Fruit fly (Drosophila melanogaster) whole organism, embryonic: ENCODE data around the gene CG42577.
A peak's percentile ranks its signal among the peaks of the same experiment; 100 is the strongest.

Source experiments
- Adf1 ChIP-seq: fragments of 200-800 bp; sonication (Bioruptor generic); IDR thresholded peaks from 2 replicates; pipeline ENCODE4 v1.3.6; 2022; ENCODE audit warnings: missing biosample characterization, missing genetic modification characterization
- Antp ChIP-seq: fragments of 200-800 bp; sonication (Bioruptor generic); optimal IDR thresholded peaks from 3 replicates; lab custom pipeline; 2016; ENCODE audit warnings: missing biosample characterization, missing genetic modification characterization
- Awh ChIP-seq: fragments of 200-800 bp; sonication (Bioruptor generic); IDR thresholded peaks from 2 replicates; pipeline ENCODE4, ENCODE4 v1.3.6; 2022; ENCODE audit warnings: missing biosample characterization, missing genetic modification characterization
- B-H1 ChIP-seq: fragments of 200-800 bp; sonication (Bioruptor generic); IDR thresholded peaks from 3 replicates; pipeline ENCODE4 v1.3.6; 2022; ENCODE audit warnings: missing biosample characterization, missing genetic modification characterization
- Blimp-1 ChIP-seq: fragments of 200-800 bp; sonication (Bioruptor generic); optimal IDR thresholded peaks from 3 replicates; lab custom pipeline; 2018; ENCODE audit warnings: missing biosample characterization, missing genetic modification characterization, mild to moderate bottlenecking, moderate library complexity, missing genetic modification reagents
- CG10565 ChIP-seq: fragments of 200-800 bp; sonication (Bioruptor generic); optimal IDR thresholded peaks from 3 replicates; lab custom pipeline; 2016; ENCODE audit warnings: missing biosample characterization, mild to moderate bottlenecking, missing genetic modification characterization
- CG10959 ChIP-seq: fragments of 200-800 bp; sonication (Bioruptor generic); IDR thresholded peaks from 2 replicates; pipeline ENCODE4 v1.3.6; 2022; ENCODE audit warnings: missing biosample characterization, missing genetic modification characterization
- CG12219 ChIP-seq: fragments of 200-800 bp; sonication (Bioruptor generic); optimal IDR thresholded peaks from 3 replicates; lab custom pipeline; 2018; ENCODE audit warnings: missing biosample characterization, mild to moderate bottlenecking, missing genetic modification characterization
- CG17612 ChIP-seq: fragments of 200-800 bp; sonication (Bioruptor generic); IDR thresholded peaks from 2 replicates; pipeline ENCODE4 v1.3.6; 2022; ENCODE audit warnings: missing biosample characterization, missing genetic modification characterization
- CG17802 ChIP-seq: fragments of 200-800 bp; sonication (Bioruptor generic); optimal IDR thresholded peaks from 2 replicates; lab custom pipeline; 2018; ENCODE audit warnings: missing biosample characterization, mild to moderate bottlenecking, missing genetic modification characterization, moderate library complexity
- CG18764 ChIP-seq: fragments of 200-800 bp; sonication (Bioruptor generic); optimal IDR thresholded peaks from 3 replicates; lab custom pipeline; 2016; ENCODE audit warnings: missing biosample characterization, missing genetic modification characterization
- CG31388 ChIP-seq: fragments of 200-800 bp; sonication (Bioruptor generic); optimal IDR thresholded peaks from 2 replicates; lab custom pipeline; 2016; ENCODE audit warnings: missing biosample characterization, missing genetic modification characterization
- CG4854 ChIP-seq: fragments of 200-800 bp; sonication (Bioruptor generic); optimal IDR thresholded peaks from 2 replicates; lab custom pipeline; 2016; ENCODE audit warnings: missing biosample characterization, missing genetic modification characterization, inconsistent platforms
- CG5180 ChIP-seq: fragments of 200-800 bp; sonication (Bioruptor generic); optimal IDR thresholded peaks from 3 replicates; lab custom pipeline; 2017; ENCODE audit warnings: missing biosample characterization, missing genetic modification characterization, mild to moderate bottlenecking, moderate library complexity, missing genetic modification reagents
- CG8290 ChIP-seq, 3 experiments: fragments of 200-800 bp; sonication (Bioruptor generic); optimal IDR thresholded peaks; 2 replicates each; lab custom pipeline; 2016 to 2019; ENCODE audit warnings: missing biosample characterization in 3 of 3, missing genetic modification characterization in 3 of 3, mild to moderate bottlenecking in 2 of 3, moderate library complexity in 1 of 3
- CG9437 ChIP-seq: fragments of 200-800 bp; sonication (Bioruptor generic); optimal IDR thresholded peaks from 2 replicates; lab custom pipeline; 2018; ENCODE audit warnings: missing biosample characterization, mild to moderate bottlenecking, missing genetic modification characterization
- CG9932 ChIP-seq: fragments of 200-800 bp; sonication (Bioruptor generic); IDR thresholded peaks from 2 replicates; pipeline ENCODE4 v1.3.6; 2022; ENCODE audit warnings: missing biosample characterization, missing genetic modification characterization
- Dad ChIP-seq: fragments of 200-800 bp; sonication (Bioruptor generic); optimal IDR thresholded peaks from 3 replicates; lab custom pipeline; 2016; ENCODE audit warnings: missing biosample characterization, missing genetic modification characterization
- Ets65A ChIP-seq: fragments of 200-800 bp; sonication (Bioruptor generic); peaks from one replicate; lab custom pipeline; 2016; ENCODE audit warnings: missing biosample characterization, missing genetic modification characterization
- Jarid2 ChIP-seq: fragments of 200-800 bp; sonication (Bioruptor generic); optimal IDR thresholded peaks from 3 replicates; lab custom pipeline; 2017; ENCODE audit warnings: mild to moderate bottlenecking, missing biosample characterization, missing genetic modification reagents, missing genetic modification characterization
- Kr ChIP-seq: fragments of 200-800 bp; sonication (Bioruptor generic); optimal IDR thresholded peaks from 2 replicates; lab custom pipeline; 2017; ENCODE audit warnings: missing biosample characterization, mild to moderate bottlenecking, missing genetic modification characterization
- Lpt ChIP-seq: fragments of >200 bp; optimal IDR thresholded peaks from 2 replicates; lab custom pipeline; 2018; ENCODE audit warnings: missing biosample characterization, missing genetic modification characterization
- NC2α ChIP-seq: fragments of 200-800 bp; sonication (Bioruptor generic); optimal IDR thresholded peaks from 2 replicates; lab custom pipeline; 2016; ENCODE audit warnings: missing biosample characterization, missing genetic modification characterization
- NFAT ChIP-seq: fragments of 200-800 bp; sonication (Bioruptor generic); IDR thresholded peaks from 2 replicates; pipeline ENCODE4 v1.3.6; 2022; ENCODE audit warnings: missing biosample characterization, missing genetic modification characterization
- NfI ChIP-seq: fragments of 200-800 bp; sonication (Bioruptor generic); optimal IDR thresholded peaks from 3 replicates; lab custom pipeline; 2018; ENCODE audit warnings: missing biosample characterization, mild to moderate bottlenecking, missing genetic modification characterization, moderate library complexity
- Oaz ChIP-seq: fragments of 200-800 bp; sonication (Bioruptor generic); IDR thresholded peaks from 2 replicates; pipeline ENCODE4 v1.3.6; 2022; ENCODE audit warnings: missing biosample characterization, missing genetic modification characterization
- Pdp1 ChIP-seq, 2 experiments: fragments of 200-800 bp; sonication (Bioruptor generic); optimal IDR thresholded peaks; 3 replicates each; lab custom pipeline; 2016; ENCODE audit warnings: missing biosample characterization in 2 of 2, missing genetic modification characterization in 2 of 2, mild to moderate bottlenecking in 1 of 2, moderate library complexity in 1 of 2
- Xbp1 ChIP-seq: fragments of 200-800 bp; sonication (Bioruptor generic); optimal IDR thresholded peaks from 3 replicates; lab custom pipeline; 2016; ENCODE audit warnings: missing biosample characterization, mild to moderate bottlenecking, missing genetic modification characterization
- aop ChIP-seq: fragments of 200-800 bp; sonication (Bioruptor generic); IDR thresholded peaks from 2 replicates; pipeline ENCODE4 v1.3.6; 2022; ENCODE audit warnings: missing biosample characterization, missing genetic modification characterization
- ap ChIP-seq: fragments of 200-800 bp; sonication (Bioruptor generic); IDR thresholded peaks from 2 replicates; pipeline ENCODE4 v1.3.6; 2022; ENCODE audit warnings: missing biosample characterization, missing genetic modification characterization
- az2 ChIP-seq: fragments of 200-800 bp; sonication (Bioruptor generic); optimal IDR thresholded peaks from 3 replicates; lab custom pipeline; 2016; ENCODE audit warnings: missing biosample characterization, missing genetic modification characterization
- bbx ChIP-seq: fragments of 200-800 bp; sonication (Bioruptor generic); IDR thresholded peaks from 2 replicates; pipeline ENCODE4 v1.3.6; 2022; ENCODE audit warnings: missing biosample characterization, missing genetic modification characterization; ENCODE audit not compliant: partially characterized antibody
- br ChIP-seq: fragments of >200 bp; optimal IDR thresholded peaks from 2 replicates; lab custom pipeline; 2017
- cg ChIP-seq: fragments of 200-800 bp; sonication (Bioruptor generic); optimal IDR thresholded peaks from 3 replicates; lab custom pipeline; 2019; ENCODE audit warnings: missing biosample characterization, mild to moderate bottlenecking, missing genetic modification characterization, moderate library complexity
- dimm ChIP-seq: fragments of 200-800 bp; sonication (Bioruptor generic); IDR thresholded peaks from 2 replicates; pipeline ENCODE4 v1.3.6; 2022; ENCODE audit warnings: missing biosample characterization, missing genetic modification characterization
- dm ChIP-seq: fragments of 200-800 bp; sonication (Bioruptor generic); optimal IDR thresholded peaks from 3 replicates; lab custom pipeline; 2016; ENCODE audit warnings: missing biosample characterization, missing genetic modification characterization
- jing ChIP-seq: fragments of 200-800 bp; sonication (Bioruptor generic); optimal IDR thresholded peaks from 2 replicates; lab custom pipeline; 2018; ENCODE audit warnings: missing biosample characterization, mild to moderate bottlenecking, missing genetic modification characterization
- oc ChIP-seq: fragments of 200-800 bp; sonication (Bioruptor generic); optimal IDR thresholded peaks from 2 replicates; lab custom pipeline; 2018; ENCODE audit warnings: missing biosample characterization, mild to moderate bottlenecking, missing genetic modification characterization, moderate library complexity
- org-1 ChIP-seq: fragments of 200-800 bp; sonication (Bioruptor generic); optimal IDR thresholded peaks from 2 replicates; lab custom pipeline; 2017; ENCODE audit warnings: missing biosample characterization, missing genetic modification characterization
- pfk ChIP-seq: fragments of 200-800 bp; sonication (Bioruptor generic); optimal IDR thresholded peaks from 2 replicates; lab custom pipeline; 2018; ENCODE audit warnings: missing biosample characterization, mild to moderate bottlenecking, missing genetic modification characterization, moderate library complexity
- ranshi ChIP-seq: fragments of 200-800 bp; sonication (Bioruptor generic); IDR thresholded peaks from 2 replicates; pipeline ENCODE4 v1.3.6; 2022; ENCODE audit warnings: missing biosample characterization, missing genetic modification characterization
- row ChIP-seq: fragments of 200-800 bp; sonication (Bioruptor generic); IDR thresholded peaks from 3 replicates; pipeline ENCODE4 v1.3.6; 2022; ENCODE audit warnings: missing biosample characterization, missing genetic modification characterization
- salm ChIP-seq: fragments of 200-800 bp; sonication (Bioruptor generic); optimal IDR thresholded peaks from 2 replicates; lab custom pipeline; 2018; ENCODE audit warnings: missing biosample characterization, mild to moderate bottlenecking, missing genetic modification characterization
- sqz ChIP-seq: fragments of 200-800 bp; sonication (Bioruptor generic); optimal IDR thresholded peaks from 3 replicates; lab custom pipeline; 2018; ENCODE audit warnings: missing biosample characterization, mild to moderate bottlenecking, missing genetic modification characterization
- twi ChIP-seq: fragments of 200-800 bp; optimal IDR thresholded peaks from 2 replicates; lab custom pipeline; 2019; ENCODE audit warnings: missing biosample characterization, mild to moderate bottlenecking, missing genetic modification characterization, moderate library complexity
- usp ChIP-seq: fragments of >200 bp; optimal IDR thresholded peaks from 2 replicates; lab custom pipeline; 2017; ENCODE audit warnings: missing biosample characterization, missing genetic modification characterization
- vnd ChIP-seq: fragments of 200-800 bp; sonication (Bioruptor generic); IDR thresholded peaks from 3 replicates; pipeline ENCODE4 v1.3.6; 2022; ENCODE audit warnings: missing biosample characterization, missing genetic modification characterization; ENCODE audit not compliant: partially characterized antibody
- zf30C ChIP-seq: fragments of 200-800 bp; sonication (Bioruptor generic); optimal IDR thresholded peaks from 3 replicates; lab custom pipeline; 2018; ENCODE audit warnings: missing biosample characterization, mild to moderate bottlenecking, missing genetic modification characterization

Gene CG42577

DNA sequence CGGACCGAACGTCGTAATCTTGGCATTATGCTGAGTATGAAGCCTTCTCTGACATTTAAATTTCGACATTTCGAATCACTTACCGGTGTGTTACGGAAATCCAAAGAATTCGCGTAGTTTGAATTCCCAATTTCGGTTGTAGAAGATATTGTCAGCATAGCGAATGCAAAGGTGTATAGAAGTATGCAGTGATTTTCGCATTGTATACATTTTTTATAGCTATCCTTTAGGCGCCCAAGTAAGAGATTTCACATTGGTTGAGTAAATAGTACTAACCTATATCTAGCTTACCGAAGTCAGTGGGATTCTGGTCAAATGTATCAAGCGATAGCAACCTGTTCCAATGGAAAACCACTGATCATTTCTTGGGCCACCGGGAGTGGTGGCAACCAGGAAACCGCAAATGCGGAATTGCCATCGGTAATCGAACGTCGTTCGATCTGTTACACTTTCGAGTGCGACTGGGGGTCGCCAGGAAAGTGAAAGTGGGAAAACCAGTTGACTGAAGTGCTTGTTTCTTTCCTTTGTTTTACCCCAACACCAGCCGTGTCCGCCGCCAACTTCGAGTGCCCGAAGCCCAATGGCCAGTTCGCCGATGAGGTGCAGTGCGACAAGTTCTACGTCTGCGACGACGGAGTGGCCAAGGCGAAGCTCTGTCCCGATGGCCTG lies 18.4 kb upstream of the CG42577 start:
- TF ChIP-seq twi (tag; lab: Kevin White, UChicago) (no peak), CG8290 (GFP tag; optimal IDR thresholded peaks at IDR 0.05; lab: Kevin White, UChicago) (peak; percentile 80), CG8290 (tag; optimal IDR thresholded peaks at IDR 0.05; lab: Kevin White, UChicago) (peak in 1 of 2 experiments; percentile 73), usp (no peak), CG17612 (GFP tag; lab: Robert Waterston, UW) (peak; percentile 86), Ets65A (GFP tag; lab: Kevin White, UChicago) (peak; percentile 84), Blimp-1 (GFP tag; lab: Kevin White, UChicago) (peak; percentile 68)

DNA sequence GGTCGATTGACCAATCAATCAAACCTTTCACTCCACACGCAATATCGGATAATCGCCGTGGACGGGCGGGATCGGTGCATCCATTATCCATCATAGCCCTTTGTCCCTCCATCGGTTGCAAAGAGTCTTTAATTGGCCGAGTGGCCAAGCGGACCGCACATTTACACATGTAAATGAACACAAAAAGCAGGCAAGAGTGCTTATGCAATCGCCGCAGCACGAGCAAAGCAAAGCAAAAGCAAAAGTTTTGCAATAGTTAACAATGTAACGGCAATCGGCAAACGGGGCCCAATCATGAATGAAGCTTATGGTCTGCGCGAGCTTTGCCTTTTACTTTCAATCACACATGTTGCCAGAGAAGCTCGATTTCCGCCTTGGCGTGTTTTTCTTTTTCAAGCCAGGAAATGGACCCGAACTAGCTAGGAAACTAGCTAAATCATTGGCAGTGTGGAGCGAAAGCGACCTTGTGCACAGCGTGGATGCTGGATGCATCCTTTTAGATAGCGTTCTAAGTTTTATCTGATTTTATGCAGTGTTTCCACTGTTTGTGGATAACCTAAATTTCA lies 15.7 kb upstream of the CG42577 start:
- TF ChIP-seq Xbp1 (no peak), Dad (GFP tag; lab: Kevin White, UChicago) (no peak), Adf1 (GFP tag; lab: Robert Waterston, UW) (no peak), Kr (GFP tag; lab: Kevin White, UChicago) (no peak), zf30C (GFP tag; lab: Kevin White, UChicago) (no peak), NfI (GFP tag; lab: Kevin White, UChicago) (no peak), CG18764 (no peak), bbx (0 out of 2 replicates have a peak, but pooled peaks have one; percentile 10), CG12219 (no peak), aop (GFP tag; lab: Robert Waterston, UW) (no peak), Blimp-1 (GFP tag; lab: Kevin White, UChicago) (peak; percentile 88), CG31388 (no peak), CG9932 (no peak), CG10565 (GFP tag; lab: Kevin White, UChicago) (no peak), CG17802 (peak; percentile 7), salm (tag; lab: Kevin White, UChicago) (no peak), Oaz (GFP tag; lab: Robert Waterston, UW) (no peak), Jarid2 (GFP tag; lab: Kevin White, UChicago) (no peak), B-H1 (GFP tag; lab: Robert Waterston, UW) (no peak), org-1 (GFP tag; lab: Kevin White, UChicago) (no peak), twi (tag; lab: Kevin White, UChicago) (no peak), jing (GFP tag; lab: Kevin White, UChicago) (no peak), Antp (GFP tag; lab: Kevin White, UChicago) (no peak), az2 (GFP tag; lab: Kevin White, UChicago) (no peak), NC2α (GFP tag; lab: Kevin White, UChicago) (no peak), dm (GFP tag; lab: Kevin White, UChicago) (no peak), cg (GFP tag; lab: Kevin White, UChicago) (no peak), oc (tag; lab: Kevin White, UChicago) (peak; percentile 27), CG9437 (GFP tag; lab: Kevin White, UChicago) (no peak), ranshi (GFP tag; lab: Robert Waterston, UW) (no peak), dimm (GFP tag; lab: Robert Waterston, UW) (no peak), CG4854 (no peak), Awh (GFP tag; lab: Robert Waterston, UW) (peak; percentile 67), ap (GFP tag; lab: Robert Waterston, UW) (no peak), CG5180 (GFP tag; lab: Kevin White, UChicago) (peak; percentile 89), vnd (GFP tag; lab: Robert Waterston, UW) (no peak), br (lab: Kevin White, UChicago) (no peak), Lpt (GFP tag; lab: Kevin White, UChicago) (no peak), row (GFP tag; lab: Robert Waterston, UW) (peak; percentile 58), NFAT (GFP tag; lab: Robert Waterston, UW) (no peak), Pdp1 (GFP tag; optimal IDR thresholded peaks at IDR 0.05; lab: Kevin White, UChicago) (peak in 1 of 2 experiments; percentile 86), sqz (no peak), pfk (no peak), CG10959 (no peak)
